Worm (Caenorhabditis elegans): Measurements from ENCODE around the gene lgc-5.

ce11 chrIV:8377501-8377900 is 35.0 kb downstream of the lgc-5 start, which contains the start of gene D2096.7:
- TF ChIP-seq nhr-237 (tag; optimal IDR thresholded peaks at IDR 0.05), result no peak
- TF ChIP-seq lsy-2 (tag; optimal IDR thresholded peaks at IDR 0.05), result no peak
- no peak for TF ChIP-seq lin-13 (GFP tag; optimal IDR thresholded peaks at IDR 0.05)
- TF ChIP-seq unc-55 (GFP tag; optimal IDR thresholded peaks at IDR 0.05), result no peak
- no peak for TF ChIP-seq lin-11 (tag; optimal IDR thresholded peaks at IDR 0.05)
- TF ChIP-seq nhr-129 (tag; optimal IDR thresholded peaks at IDR 0.05), result no peak
- TF ChIP-seq gmeb-1 (tag; optimal IDR thresholded peaks at IDR 0.05), result no peak
- no peak for TF ChIP-seq elt-3 (tag; optimal IDR thresholded peaks at IDR 0.05)
- no peak for TF ChIP-seq zag-1 (tag; optimal IDR thresholded peaks at IDR 0.05)
- TF ChIP-seq ztf-11 (tag; optimal IDR thresholded peaks at IDR 0.05), result no peak
- no peak for TF ChIP-seq nhr-25 (tag; optimal IDR thresholded peaks at IDR 0.05)
- TF ChIP-seq unc-62 (GFP tag; optimal IDR thresholded peaks at IDR 0.05), result no peak

Measured in whole organism, L2 larva.